Fruit fly (Drosophila melanogaster) Kc167 (cell line): ENCODE results near the gene Sfp33A4.

ENCODE experiments used
- Myc ChIP-seq: fragments of >200 bp; optimal IDR thresholded peaks from 2 replicates; lab custom pipeline; 2017; ENCODE audit warnings: missing external identifiers
- Sin3A ChIP-seq: fragments of >200 bp; optimal IDR thresholded peaks from 2 replicates; lab custom pipeline; 2018; ENCODE audit warnings: missing external identifiers
- h ChIP-seq: fragments of >200 bp; optimal IDR thresholded peaks from 3 replicates; lab custom pipeline; 2018; ENCODE audit warnings: missing external identifiers
- insv ChIP-seq: fragments of >200 bp; optimal IDR thresholded peaks from 3 replicates; lab custom pipeline; 2018; ENCODE audit warnings: missing external identifiers
- psq ChIP-seq: fragments of >200 bp; optimal IDR thresholded peaks from 2 replicates; lab custom pipeline; 2017; ENCODE audit warnings: missing external identifiers
- ttk ChIP-seq: sonication (Bioruptor generic); optimal IDR thresholded peaks from 2 replicates; lab custom pipeline; 2017; ENCODE audit warnings: missing external identifiers

The Sfp33A4 gene

DNA sequence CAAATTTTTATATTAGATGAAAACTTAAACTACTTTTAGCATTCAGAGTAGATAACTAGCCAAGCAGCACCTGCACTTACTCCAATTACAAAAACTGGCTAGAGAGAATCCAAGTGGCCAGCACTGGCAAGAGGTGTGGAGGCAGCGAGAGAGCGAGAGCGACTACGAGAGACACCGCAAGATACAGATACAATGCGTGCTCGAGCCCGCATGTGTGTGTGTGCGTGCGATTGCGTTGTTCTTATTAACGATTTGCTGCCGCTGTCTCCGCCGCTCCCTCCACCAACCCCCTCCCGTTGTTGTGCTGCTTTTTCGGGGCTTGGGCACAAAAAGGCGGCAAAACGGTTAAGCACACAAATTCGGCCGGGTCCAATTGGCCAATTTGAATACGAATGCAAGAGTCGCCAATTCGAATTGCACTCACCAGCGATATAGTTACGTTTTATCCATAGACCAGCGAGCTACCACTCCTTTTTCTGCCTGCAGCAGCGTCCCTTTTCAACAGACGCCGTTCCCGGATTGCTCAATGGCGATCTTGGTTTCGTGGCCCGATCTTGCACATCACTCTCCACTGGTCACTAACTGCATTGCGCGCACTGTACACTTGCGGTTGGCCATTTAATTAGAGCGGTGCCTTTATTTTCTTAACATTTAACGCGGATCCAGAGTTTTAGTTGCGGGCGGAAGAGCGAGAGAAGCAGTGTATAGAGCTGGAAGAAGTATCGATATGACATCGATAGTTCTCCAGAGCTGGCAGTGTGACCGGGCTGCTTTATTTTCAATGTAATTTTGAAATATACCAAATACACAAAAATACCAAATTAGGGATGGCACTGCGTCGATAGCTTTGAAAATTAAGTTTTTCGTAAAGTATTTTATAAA, 28.1 kb upstream of the Sfp33A4 start, which contains the start of gene crol:
TSS of gene crol (minus strand) at position 737 of the 882 bp plus-strand sequence.
- TF ChIP-seq h (lab: Kevin White, UChicago) (no peak), Myc (lab: Kevin White, UChicago) (no peak), insv (lab: Kevin White, UChicago) (no peak), Sin3A (lab: Kevin White, UChicago) (no peak), ttk (lab: Kevin White, UChicago) (no peak), psq (no peak)

dm6 chr2L:11809823-11810222, 27.2 kb upstream of the Sfp33A4 start:
- TF ChIP-seq insv (lab: Kevin White, UChicago) (no peak), h (lab: Kevin White, UChicago) (no peak), psq (no peak), Sin3A (lab: Kevin White, UChicago) (no peak), Myc (lab: Kevin White, UChicago) (no peak), ttk (lab: Kevin White, UChicago) (no peak)

- TF ChIP-seq Sin3A (lab: Kevin White, UChicago) (no peak), ttk (lab: Kevin White, UChicago) (no peak), psq (no peak), Myc (lab: Kevin White, UChicago) (no peak), insv (lab: Kevin White, UChicago) (no peak), h (lab: Kevin White, UChicago) (no peak)
Measured at dm6 chr2L:11812781-11813664, 24.0 kb upstream of the Sfp33A4 start.

DNA sequence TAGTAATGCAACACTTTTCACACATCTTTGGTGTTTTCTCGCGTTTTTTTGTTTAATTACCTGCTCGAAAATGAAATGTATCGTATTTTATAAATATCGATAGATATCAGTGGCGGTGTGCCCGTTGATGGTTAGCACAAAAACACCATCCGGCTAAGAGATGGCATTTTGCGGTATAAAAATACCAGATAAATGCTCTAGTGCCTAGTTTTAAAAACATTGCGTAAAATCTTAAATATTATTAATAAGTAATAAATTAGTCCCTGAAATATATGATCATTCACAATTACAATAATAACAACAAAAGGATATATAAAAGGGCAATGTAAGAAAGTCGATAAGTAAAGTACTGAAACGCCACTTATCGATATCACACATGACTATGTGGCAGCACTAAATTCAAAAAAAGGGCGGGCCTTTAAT, 23.4 kb upstream of the Sfp33A4 start, which contains the start of gene CycY:
TSS of gene CycY (minus strand) at position 116 of the 423 bp plus-strand sequence.
- TF ChIP-seq Myc (lab: Kevin White, UChicago) (no peak), h (lab: Kevin White, UChicago) (no peak), ttk (lab: Kevin White, UChicago) (no peak), psq (no peak), Sin3A (lab: Kevin White, UChicago) (no peak), insv (lab: Kevin White, UChicago) (no peak)

DNA sequence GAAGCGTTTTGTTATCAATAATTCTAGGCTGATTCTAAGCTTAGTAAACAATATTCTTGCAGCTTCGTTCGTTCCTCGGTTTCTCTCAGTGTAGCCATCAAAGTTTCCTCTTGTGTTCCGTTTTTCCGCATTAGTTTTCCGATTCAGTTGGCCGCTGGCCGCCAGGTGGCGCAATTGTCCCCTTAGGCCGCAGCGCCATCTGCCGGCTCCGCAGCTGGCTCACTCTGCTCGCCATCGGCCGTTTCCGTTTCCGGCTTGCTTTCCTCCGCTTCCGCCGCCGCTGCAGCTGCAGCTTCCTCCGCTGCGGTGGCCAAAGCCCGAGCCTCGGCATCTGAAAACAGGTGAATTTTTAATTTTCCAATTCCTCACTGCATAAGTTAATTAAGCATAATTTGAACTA, 20.7 kb upstream of the Sfp33A4 start:
- TF ChIP-seq h (lab: Kevin White, UChicago) (peak; percentile 47), insv (lab: Kevin White, UChicago) (no peak)

DNA sequence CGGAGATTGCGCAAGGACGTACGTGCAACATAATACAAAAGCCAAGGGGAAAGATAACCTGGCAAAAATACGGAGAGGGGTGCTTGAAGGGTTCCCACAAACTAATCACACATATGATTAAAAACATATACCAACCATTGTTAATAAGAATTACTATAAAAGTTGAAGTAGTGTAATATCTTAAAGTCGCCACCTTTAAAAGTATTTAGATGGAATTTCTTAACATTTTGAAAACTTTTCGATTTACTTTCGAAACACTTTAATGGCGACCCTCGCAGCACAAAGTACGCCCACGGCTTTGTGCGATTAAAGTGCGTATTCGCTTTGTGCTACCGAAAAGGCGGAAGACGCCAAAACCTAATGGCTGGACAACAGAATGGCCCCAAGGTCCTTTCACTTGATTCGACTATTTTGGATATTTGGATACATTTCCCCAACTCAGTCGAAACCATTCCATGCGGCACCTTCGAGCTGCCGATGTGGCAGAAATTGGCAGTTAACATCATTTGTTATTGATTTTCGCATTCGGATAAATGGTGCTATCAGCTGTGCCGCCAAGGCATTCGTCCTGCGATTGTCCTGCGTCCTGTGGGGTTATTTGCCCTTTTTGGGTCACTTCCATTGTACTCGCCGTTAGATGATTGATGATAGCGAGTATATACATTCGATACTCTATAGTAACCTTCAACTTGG, 13.4 kb upstream of the Sfp33A4 start:
- no peak for TF ChIP-seq Myc (lab: Kevin White, UChicago)
- TF ChIP-seq h (lab: Kevin White, UChicago) = no peak
- no peak for TF ChIP-seq ttk (lab: Kevin White, UChicago)
- no peak for TF ChIP-seq psq
- TF ChIP-seq insv (lab: Kevin White, UChicago) = no peak
- TF ChIP-seq Sin3A (lab: Kevin White, UChicago) = no peak

DNA sequence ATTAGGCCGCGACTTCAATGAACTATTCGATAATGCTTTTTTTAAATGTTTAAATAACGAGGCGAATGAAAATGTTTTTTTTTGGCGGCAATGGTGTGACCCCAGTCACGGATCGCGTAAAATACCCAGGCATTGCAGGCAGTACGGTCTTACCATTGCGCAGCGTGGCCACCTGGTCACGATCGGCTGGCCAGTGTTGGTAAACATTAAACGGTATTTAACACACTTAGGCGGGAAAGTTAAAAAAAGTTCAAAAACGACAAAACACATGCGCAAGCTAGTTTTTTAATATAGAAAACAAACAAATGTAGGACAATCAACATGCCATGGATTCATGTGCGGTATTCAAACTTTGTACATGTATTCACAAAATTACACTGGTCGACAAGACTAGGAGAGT, 7.8 kb upstream of the Sfp33A4 start, which contains the start of gene esc:
TSS of gene esc (minus strand) at position 129 of the 400 bp plus-strand sequence.
- TF ChIP-seq Myc (lab: Kevin White, UChicago) = no peak
- no peak for TF ChIP-seq ttk (lab: Kevin White, UChicago)
- TF ChIP-seq insv (lab: Kevin White, UChicago) = no peak
- TF ChIP-seq Sin3A (lab: Kevin White, UChicago) = no peak
- TF ChIP-seq psq = no peak
- TF ChIP-seq h (lab: Kevin White, UChicago) = no peak

DNA sequence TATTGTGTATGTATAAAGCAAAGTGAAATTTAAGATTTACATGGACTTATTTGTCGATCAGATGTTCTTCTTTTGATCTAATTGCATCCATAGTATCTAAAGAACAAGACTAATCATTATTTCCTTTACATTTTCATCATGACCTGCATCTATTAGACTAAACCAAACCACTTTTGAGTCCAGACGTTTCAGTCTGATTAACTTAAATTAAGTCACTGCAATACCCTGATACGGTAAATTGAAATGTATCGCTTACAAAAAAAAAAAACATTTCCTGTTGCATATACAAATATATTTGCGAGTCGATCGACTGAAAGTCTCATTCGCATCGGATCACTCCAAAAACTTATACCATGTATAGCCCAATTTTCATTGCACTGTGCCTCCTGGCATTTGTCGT, 3.3 kb upstream of the Sfp33A4 start, which contains the start of gene CG45011:
TSS of gene CG45011 (plus strand) at position 301 of the 400 bp plus-strand sequence.
- TF ChIP-seq Sin3A (lab: Kevin White, UChicago) (no peak), psq (no peak), insv (lab: Kevin White, UChicago) (no peak), h (lab: Kevin White, UChicago) (no peak), Myc (lab: Kevin White, UChicago) (no peak), ttk (lab: Kevin White, UChicago) (no peak)

DNA sequence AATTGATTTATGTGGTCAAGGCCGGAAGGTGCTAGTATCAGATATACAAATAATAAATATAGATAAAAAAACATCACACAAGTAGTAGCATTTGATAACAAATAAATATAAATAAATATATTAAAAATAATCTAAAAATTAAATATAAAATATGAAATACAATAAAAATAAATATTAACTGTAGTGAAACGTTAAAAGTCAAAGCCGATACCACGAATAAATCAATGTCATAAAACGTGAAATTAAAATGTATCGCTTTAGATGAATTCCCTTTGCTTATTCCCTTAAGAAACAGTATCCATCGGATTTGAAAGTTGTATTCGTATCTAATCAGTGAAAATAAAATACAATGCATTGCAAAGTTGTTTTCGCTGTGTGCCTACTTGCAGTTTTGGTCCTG, 2.7 kb upstream of the Sfp33A4 start, which contains the start of gene CG45012:
TSS of gene CG45012 (plus strand) at position 301 of the 400 bp plus-strand sequence.
- TF ChIP-seq insv (lab: Kevin White, UChicago) (no peak), Myc (lab: Kevin White, UChicago) (no peak), h (lab: Kevin White, UChicago) (no peak), psq (no peak), Sin3A (lab: Kevin White, UChicago) (no peak), ttk (lab: Kevin White, UChicago) (no peak)

DNA sequence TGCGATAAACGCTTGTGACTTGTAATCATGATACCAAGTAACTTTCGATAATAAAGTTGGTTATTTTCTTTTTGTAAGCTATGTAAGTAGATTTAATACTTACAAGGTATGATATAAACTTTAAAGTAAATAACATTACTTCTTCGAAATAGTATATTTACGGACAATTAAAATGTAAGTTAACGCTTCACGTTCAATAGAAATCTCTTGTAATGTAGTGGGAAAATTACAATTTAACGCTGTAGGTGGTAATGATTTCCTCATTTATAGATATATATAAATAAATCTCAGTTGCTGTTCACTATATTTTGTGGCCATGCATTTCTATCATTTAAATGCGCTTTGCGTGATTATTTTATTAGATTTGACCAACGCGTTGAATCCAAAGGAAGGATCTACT, 370 bp downstream of the Sfp33A4 start, which contains the start of gene Sfp33A2:
TSS of gene Sfp33A2 (plus strand) at position 301 of the 400 bp plus-strand sequence.
- TF ChIP-seq Myc (lab: Kevin White, UChicago) = no peak
- no peak for TF ChIP-seq ttk (lab: Kevin White, UChicago)
- no peak for TF ChIP-seq insv (lab: Kevin White, UChicago)
- TF ChIP-seq Sin3A (lab: Kevin White, UChicago) = no peak
- TF ChIP-seq psq = no peak
- TF ChIP-seq h (lab: Kevin White, UChicago) = no peak
